Fruit fly (Drosophila melanogaster) whole organism, embryonic: ENCODE results near the gene PpV.

ENCODE experiments used
- Ada2b ChIP-seq: fragments of 200-800 bp; sonication (Bioruptor generic); IDR thresholded peaks from 2 replicates; pipeline ENCODE4 v1.3.6; 2022; ENCODE audit warnings: missing biosample characterization, missing genetic modification characterization
- Atf3 ChIP-seq: fragments of 200-800 bp; sonication (Bioruptor generic); optimal IDR thresholded peaks from 3 replicates; lab custom pipeline; 2016; ENCODE audit warnings: missing biosample characterization, missing genetic modification characterization
- C15 ChIP-seq: fragments of 200-800 bp; sonication (Bioruptor generic); IDR thresholded peaks from 3 replicates; pipeline ENCODE4 v1.3.6; 2022; ENCODE audit warnings: missing biosample characterization, missing genetic modification characterization
- CG10274 ChIP-seq: fragments of 200-800 bp; sonication (Bioruptor generic); optimal IDR thresholded peaks from 3 replicates; lab custom pipeline; 2017; ENCODE audit warnings: missing biosample characterization, mild to moderate bottlenecking, missing genetic modification characterization
- CG13287 ChIP-seq: fragments of 200-800 bp; sonication (Bioruptor generic); IDR thresholded peaks from 2 replicates; pipeline ENCODE4 v1.3.6; 2022; ENCODE audit warnings: missing biosample characterization, missing genetic modification characterization; ENCODE audit not compliant: partially characterized antibody
- CG13624 ChIP-seq: fragments of 200-800 bp; sonication (Bioruptor generic); optimal IDR thresholded peaks from 2 replicates; lab custom pipeline; 2016; ENCODE audit warnings: missing biosample characterization, missing genetic modification characterization
- CG14860 ChIP-seq: fragments of 200-800 bp; sonication (Bioruptor generic); IDR thresholded peaks from 3 replicates; pipeline ENCODE4 v1.3.6; 2022; ENCODE audit warnings: missing biosample characterization, missing genetic modification characterization; ENCODE audit not compliant: partially characterized antibody
- CG17186 ChIP-seq: fragments of 200-800 bp; sonication (Bioruptor generic); optimal IDR thresholded peaks from 3 replicates; lab custom pipeline; 2017; ENCODE audit warnings: missing biosample characterization, missing genetic modification reagents, missing genetic modification characterization
- CG17361 ChIP-seq: fragments of 200-800 bp; sonication (Bioruptor generic); IDR thresholded peaks from 3 replicates; pipeline ENCODE4 v1.3.6; 2022; ENCODE audit warnings: missing biosample characterization, missing genetic modification characterization
- CG17385 ChIP-seq: fragments of 200-800 bp; sonication (Bioruptor generic); optimal IDR thresholded peaks from 3 replicates; lab custom pipeline; 2018; ENCODE audit warnings: missing biosample characterization, mild to moderate bottlenecking, missing genetic modification characterization
- CG17829 ChIP-seq: fragments of 200-800 bp; optimal IDR thresholded peaks from 2 replicates; lab custom pipeline; 2019; ENCODE audit warnings: missing biosample characterization, mild to moderate bottlenecking, missing genetic modification characterization, moderate library complexity
- CG2116 ChIP-seq: fragments of 200-800 bp; sonication (Bioruptor generic); optimal IDR thresholded peaks from 3 replicates; lab custom pipeline; 2018; ENCODE audit warnings: missing biosample characterization, mild to moderate bottlenecking, missing genetic modification characterization
- CG3281 ChIP-seq: fragments of 200-800 bp; sonication (Bioruptor generic); optimal IDR thresholded peaks from 3 replicates; lab custom pipeline; 2017; ENCODE audit warnings: missing biosample characterization, mild to moderate bottlenecking, missing genetic modification characterization
- CG3847 ChIP-seq: fragments of 200-800 bp; sonication (Bioruptor generic); IDR thresholded peaks from 2 replicates; pipeline ENCODE4 v1.3.6; 2022; ENCODE audit warnings: missing biosample characterization, missing genetic modification characterization
- CG4424 ChIP-seq: fragments of 200-800 bp; sonication (Bioruptor generic); optimal IDR thresholded peaks from 3 replicates; lab custom pipeline; 2016; ENCODE audit warnings: missing biosample characterization, missing genetic modification characterization
- CG5953 ChIP-seq: fragments of 200-800 bp; sonication (Bioruptor generic); IDR thresholded peaks from 2 replicates; pipeline ENCODE4 v1.3.6; 2022; ENCODE audit warnings: missing biosample characterization, missing genetic modification characterization
- CG6272 ChIP-seq: fragments of 200-800 bp; sonication (Bioruptor generic); IDR thresholded peaks from 2 replicates; pipeline ENCODE4 v1.3.6; 2022; ENCODE audit warnings: missing biosample characterization, missing genetic modification characterization
- CG7987 ChIP-seq: fragments of 200-800 bp; sonication (Bioruptor generic); optimal IDR thresholded peaks from 2 replicates; lab custom pipeline; 2018; ENCODE audit warnings: missing biosample characterization, mild to moderate bottlenecking, missing genetic modification characterization, moderate library complexity
- CG9727 ChIP-seq: fragments of 200-800 bp; sonication (Bioruptor generic); optimal IDR thresholded peaks from 3 replicates; lab custom pipeline; 2017; ENCODE audit warnings: missing biosample characterization, mild to moderate bottlenecking, missing genetic modification characterization
- CG9817 ChIP-seq: fragments of 200-800 bp; sonication (Bioruptor generic); optimal IDR thresholded peaks from 2 replicates; lab custom pipeline; 2018; ENCODE audit warnings: missing biosample characterization, mild to moderate bottlenecking, missing genetic modification characterization, moderate library complexity
- Chrac-16 ChIP-seq: fragments of 200-800 bp; sonication (Bioruptor generic); optimal IDR thresholded peaks from 3 replicates; lab custom pipeline; 2016; ENCODE audit warnings: missing biosample characterization, missing genetic modification characterization
- CrebB ChIP-seq: fragments of 200-800 bp; sonication (Bioruptor generic); optimal IDR thresholded peaks from 3 replicates; lab custom pipeline; 2018; ENCODE audit warnings: missing biosample characterization, mild to moderate bottlenecking, missing genetic modification characterization
- D19A ChIP-seq: fragments of 200-800 bp; optimal IDR thresholded peaks from 3 replicates; lab custom pipeline; 2019; ENCODE audit warnings: missing biosample characterization, mild to moderate bottlenecking, missing genetic modification characterization, moderate library complexity
- Eip74EF ChIP-seq, 2 experiments: fragments of 200-800 bp in 1 of 2; fragments of >200 bp in 1 of 2; sonication (Bioruptor generic) in 1 of 2; optimal IDR thresholded peaks; 2 replicates each; lab custom pipeline; 2017 to 2019; ENCODE audit warnings: missing biosample characterization in 2 of 2, missing genetic modification characterization in 2 of 2, mild to moderate bottlenecking in 1 of 2, moderate library complexity in 1 of 2
- Fer1 ChIP-seq: fragments of 200-800 bp; sonication (Bioruptor generic); optimal IDR thresholded peaks from 2 replicates; lab custom pipeline; 2017; ENCODE audit warnings: missing biosample characterization, mild to moderate bottlenecking, missing genetic modification characterization
- Optix ChIP-seq: fragments of 200-800 bp; sonication (Bioruptor generic); IDR thresholded peaks from 3 replicates; pipeline ENCODE4 v1.3.6; 2022; ENCODE audit warnings: missing biosample characterization, missing genetic modification characterization
- Stat92E ChIP-seq, 3 experiments: fragments of >200 bp in 2 of 3; fragments of 200-800 bp in 1 of 3; sonication (Bioruptor generic) in 1 of 3; optimal IDR thresholded peaks; 2 replicates each; lab custom pipeline; 2017 to 2019; ENCODE audit warnings: missing biosample characterization in 3 of 3, missing genetic modification characterization in 3 of 3, mild to moderate bottlenecking in 1 of 3, moderate library complexity in 1 of 3
- aop ChIP-seq: fragments of 200-800 bp; sonication (Bioruptor generic); IDR thresholded peaks from 2 replicates; pipeline ENCODE4 v1.3.6; 2022; ENCODE audit warnings: missing biosample characterization, missing genetic modification characterization
- bcd ChIP-seq: fragments of 200-800 bp; sonication (Bioruptor generic); optimal IDR thresholded peaks from 2 replicates; lab custom pipeline; 2017; ENCODE audit warnings: missing biosample characterization, mild to moderate bottlenecking, missing genetic modification characterization
- chif ChIP-seq, 2 experiments: fragments of 200-800 bp; sonication (Bioruptor generic); optimal IDR thresholded peaks; 3 replicates each; lab custom pipeline; 2016; ENCODE audit warnings: missing biosample characterization in 2 of 2, missing genetic modification characterization in 2 of 2
- disco-r ChIP-seq: fragments of 200-800 bp; sonication (Bioruptor generic); optimal IDR thresholded peaks from 2 replicates; lab custom pipeline; 2016; ENCODE audit warnings: missing biosample characterization, missing genetic modification characterization
- dm ChIP-seq: fragments of 200-800 bp; sonication (Bioruptor generic); optimal IDR thresholded peaks from 3 replicates; lab custom pipeline; 2016; ENCODE audit warnings: missing biosample characterization, missing genetic modification characterization
- exex ChIP-seq: fragments of 200-800 bp; sonication (Bioruptor generic); optimal IDR thresholded peaks from 4 replicates; lab custom pipeline; 2018; ENCODE audit warnings: missing biosample characterization, mild to moderate bottlenecking, missing genetic modification characterization, moderate library complexity
- fu2 ChIP-seq: fragments of 200-800 bp; sonication (Bioruptor generic); optimal IDR thresholded peaks from 2 replicates; lab custom pipeline; 2016; ENCODE audit warnings: missing biosample characterization, missing genetic modification characterization
- gem ChIP-seq: fragments of 200-800 bp; sonication (Bioruptor generic); optimal IDR thresholded peaks from 2 replicates; lab custom pipeline; 2019; ENCODE audit warnings: missing biosample characterization, mild to moderate bottlenecking, missing genetic modification characterization, moderate library complexity
- grau ChIP-seq: fragments of 200-800 bp; optimal IDR thresholded peaks from 3 replicates; lab custom pipeline; 2019; ENCODE audit warnings: missing biosample characterization, mild to moderate bottlenecking, missing genetic modification characterization, moderate library complexity
- insv ChIP-seq, 2 experiments: fragments of 200-800 bp; sonication (Bioruptor generic); optimal IDR thresholded peaks; 3 replicates each; lab custom pipeline; 2016 to 2018; ENCODE audit warnings: missing biosample characterization in 2 of 2, missing genetic modification characterization in 2 of 2
- knrl ChIP-seq: fragments of 200-800 bp; sonication (Bioruptor generic); IDR thresholded peaks from 3 replicates; pipeline ENCODE4 v1.3.6; 2022; ENCODE audit warnings: missing biosample characterization, missing genetic modification characterization; ENCODE audit not compliant: partially characterized antibody
- lola ChIP-seq, 3 experiments: fragments of >200 bp in 2 of 3; fragments of 200-800 bp in 1 of 3; sonication (Bioruptor generic) in 1 of 3; optimal IDR thresholded peaks; 2 replicates each; lab custom pipeline; 2017 to 2019; ENCODE audit warnings: missing biosample characterization in 3 of 3, missing genetic modification characterization in 3 of 3, mild to moderate bottlenecking in 1 of 3, moderate library complexity in 1 of 3
- pita ChIP-seq: fragments of 200-800 bp; sonication (Bioruptor generic); optimal IDR thresholded peaks from 2 replicates; lab custom pipeline; 2017; ENCODE audit warnings: missing biosample characterization, mild to moderate bottlenecking, missing genetic modification characterization
- repo ChIP-seq: fragments of 200-800 bp; sonication (Bioruptor generic); optimal IDR thresholded peaks from 2 replicates; lab custom pipeline; 2016; ENCODE audit warnings: missing biosample characterization, missing genetic modification characterization
- ro ChIP-seq: fragments of 200-800 bp; sonication (Bioruptor generic); IDR thresholded peaks from 2 replicates; pipeline ENCODE4 v1.3.6; 2022; ENCODE audit warnings: missing biosample characterization, missing genetic modification characterization
- slou ChIP-seq: fragments of 200-800 bp; sonication (Bioruptor generic); optimal IDR thresholded peaks from 3 replicates; lab custom pipeline; 2016; ENCODE audit warnings: missing biosample characterization, missing genetic modification characterization
- ssp ChIP-seq: fragments of 200-800 bp; sonication (Bioruptor generic); IDR thresholded peaks from 2 replicates; pipeline ENCODE4 v1.3.6; 2022; ENCODE audit warnings: missing biosample characterization, missing genetic modification characterization
- stwl ChIP-seq: fragments of 200-800 bp; sonication (Bioruptor generic); optimal IDR thresholded peaks from 3 replicates; lab custom pipeline; 2018; ENCODE audit warnings: missing biosample characterization, mild to moderate bottlenecking, missing genetic modification characterization, moderate library complexity
- tll ChIP-seq, 2 experiments: fragments of 200-800 bp in 1 of 2; fragments of >200 bp in 1 of 2; sonication (Bioruptor generic) in 1 of 2; optimal IDR thresholded peaks; 2 replicates each; lab custom pipeline; 2017 to 2019; ENCODE audit warnings: missing biosample characterization in 2 of 2, missing genetic modification characterization in 2 of 2, mild to moderate bottlenecking in 1 of 2, moderate library complexity in 1 of 2
- tna ChIP-seq: fragments of 200-800 bp; sonication (Bioruptor generic); IDR thresholded peaks from 2 replicates; pipeline ENCODE4 v1.3.6; 2022; ENCODE audit warnings: missing biosample characterization, missing genetic modification characterization; ENCODE audit not compliant: partially characterized antibody

PpV gene

DNA sequence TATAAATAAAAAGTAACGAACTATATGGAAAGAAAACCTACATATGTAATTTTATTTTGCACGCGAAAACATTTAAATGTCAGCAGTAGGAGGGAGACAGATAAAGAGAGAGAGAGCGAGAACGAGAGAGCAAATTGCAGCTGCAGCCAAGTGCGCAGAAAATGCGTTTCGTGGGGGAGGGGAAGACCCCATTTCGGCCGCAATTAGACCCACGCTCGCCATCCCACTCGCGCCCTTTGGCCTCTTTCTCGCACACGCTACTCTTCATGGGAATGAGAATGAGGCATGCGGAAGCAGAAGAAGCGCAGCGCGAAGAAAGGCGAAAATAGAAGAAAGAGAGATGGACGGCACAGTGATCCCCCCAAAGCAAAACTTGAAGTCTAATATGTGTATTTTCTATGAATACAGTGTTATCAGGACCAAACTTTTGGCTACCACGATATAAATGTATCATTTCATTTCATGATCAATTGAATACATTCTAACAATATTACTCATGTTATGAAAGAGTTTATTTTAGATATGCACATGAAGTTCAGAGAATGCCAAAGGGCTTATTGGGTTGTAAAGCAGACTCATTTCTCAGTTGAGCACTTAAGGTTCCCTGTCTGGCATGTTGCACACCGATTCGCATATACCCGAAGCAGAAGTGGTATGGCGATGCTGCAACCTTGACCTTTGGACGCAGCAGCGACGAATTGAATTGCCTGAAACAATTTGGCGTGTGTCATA is 39.6 kb downstream of the PpV start (continued):
- peak; percentile 24; the same call in 1 of the 3 replicates for TF ChIP-seq CG17361
- TF ChIP-seq lola (GFP tag; optimal IDR thresholded peaks at IDR 0.05; lab: Kevin White, UChicago) = no peak
- TF ChIP-seq Ada2b = no peak
- no peak for TF ChIP-seq CG4424 (GFP tag; lab: Kevin White, UChicago)
- peak; percentile 53 for TF ChIP-seq grau (tag; lab: Kevin White, UChicago)
- no peak for TF ChIP-seq tll (GFP tag; optimal IDR thresholded peaks at IDR 0.05; lab: Kevin White, UChicago)
- no peak for TF ChIP-seq ssp (GFP tag; lab: Robert Waterston, UW)
- no peak for TF ChIP-seq CG3847 (GFP tag; lab: Robert Waterston, UW)
- TF ChIP-seq ro (GFP tag; lab: Robert Waterston, UW) = no peak
- no peak for TF ChIP-seq Stat92E (GFP tag; optimal IDR thresholded peaks at IDR 0.05; lab: Kevin White, UChicago)
- TF ChIP-seq tna (GFP tag; lab: Robert Waterston, UW) = no peak
- TF ChIP-seq aop (GFP tag; lab: Robert Waterston, UW) = no peak
- peak; percentile 31 for TF ChIP-seq gem (tag; lab: Kevin White, UChicago)
- TF ChIP-seq CG17385 = no peak
- no peak for TF ChIP-seq CG14860
- TF ChIP-seq Optix (GFP tag; lab: Robert Waterston, UW) = no peak
- no peak for TF ChIP-seq CG3281 (GFP tag; lab: Kevin White, UChicago)
- no peak for TF ChIP-seq CG7987 (GFP tag; lab: Kevin White, UChicago)
- no peak for TF ChIP-seq CG6272 (GFP tag; lab: Robert Waterston, UW)
- no peak for TF ChIP-seq disco-r (GFP tag; lab: Kevin White, UChicago)
- TF ChIP-seq CG13624 (GFP tag; lab: Kevin White, UChicago) = no peak
- no peak for TF ChIP-seq stwl (tag; lab: Kevin White, UChicago)
- no peak for TF ChIP-seq slou (GFP tag; lab: Kevin White, UChicago)
- TF ChIP-seq dm (GFP tag; lab: Kevin White, UChicago) = no peak
- no peak for TF ChIP-seq exex (tag; lab: Kevin White, UChicago)

DNA sequence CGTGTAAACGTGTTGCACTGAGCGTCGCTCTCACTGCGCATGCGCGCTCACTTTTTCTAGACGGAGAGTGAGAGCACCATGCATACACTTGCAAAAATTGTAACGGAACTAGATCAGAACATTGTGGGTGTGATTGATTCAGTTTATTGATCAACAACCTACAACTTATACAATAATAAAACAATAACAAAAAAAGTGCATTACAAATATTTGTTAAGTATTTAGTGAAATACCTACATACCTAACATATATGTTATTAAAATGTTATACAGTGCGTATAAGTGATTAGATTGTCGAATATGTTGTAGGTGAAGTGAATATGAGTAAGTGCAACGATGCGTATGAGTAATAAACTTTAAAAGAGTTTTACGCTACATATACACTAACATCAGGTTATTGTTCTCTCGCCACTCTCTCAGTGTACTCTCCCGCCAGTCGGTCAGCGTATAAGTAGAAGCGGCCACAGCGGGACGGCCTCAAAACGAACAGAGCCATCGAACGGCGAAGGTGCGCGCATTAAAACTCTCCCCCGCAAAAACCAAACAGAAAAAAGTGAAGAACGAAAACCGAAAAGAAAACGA is 42.3 kb downstream of the PpV start, which contains the start of gene CG42240:
Gene CG42240 (plus strand): TSS at position 474 of the 581 bp plus-strand sequence.
- TF ChIP-seq chif (GFP tag; optimal IDR thresholded peaks at IDR 0.05; lab: Kevin White, UChicago) (peak; percentile 80 to 87), Eip74EF (GFP tag; optimal IDR thresholded peaks at IDR 0.05; lab: Kevin White, UChicago) (peak in 1 of 2 experiments; percentile 95), bcd (GFP tag; lab: Kevin White, UChicago) (peak; percentile 91), C15 (GFP tag; lab: Robert Waterston, UW) (0 out of 3 replicates have a peak, but pooled peaks have one; percentile 49), knrl (GFP tag; lab: Robert Waterston, UW) (no peak), CG13287 (GFP tag; lab: Robert Waterston, UW) (no peak), CG5953 (GFP tag; lab: Robert Waterston, UW) (peak; percentile 54; the same call in 1 of the 2 replicates), insv (GFP tag; optimal IDR thresholded peaks at IDR 0.05; lab: Kevin White, UChicago) (peak in 1 of 2 experiments; percentile 64), CG9727 (GFP tag; lab: Kevin White, UChicago) (peak; percentile 91), CG2116 (peak; percentile 73), repo (GFP tag; lab: Kevin White, UChicago) (peak; percentile 55), CrebB (tag; lab: Kevin White, UChicago) (peak; percentile 80), Fer1 (peak; percentile 93), D19A (peak; percentile 90), fu2 (GFP tag; lab: Kevin White, UChicago) (peak; percentile 66), Chrac-16 (peak; percentile 88), CG17186 (GFP tag; lab: Kevin White, UChicago) (peak; percentile 66), CG17829 (tag; lab: Kevin White, UChicago) (peak; percentile 92), gem (tag; lab: Kevin White, UChicago) (peak; percentile 95), CG9817 (peak; percentile 82), pita (GFP tag; lab: Kevin White, UChicago) (no peak), CG10274 (peak; percentile 86), Atf3 (GFP tag; lab: Kevin White, UChicago) (peak; percentile 67)
